Worm (Caenorhabditis elegans): Measurements from ENCODE around the gene Y46G5A.36.

The Y46G5A.36 gene

DNA sequence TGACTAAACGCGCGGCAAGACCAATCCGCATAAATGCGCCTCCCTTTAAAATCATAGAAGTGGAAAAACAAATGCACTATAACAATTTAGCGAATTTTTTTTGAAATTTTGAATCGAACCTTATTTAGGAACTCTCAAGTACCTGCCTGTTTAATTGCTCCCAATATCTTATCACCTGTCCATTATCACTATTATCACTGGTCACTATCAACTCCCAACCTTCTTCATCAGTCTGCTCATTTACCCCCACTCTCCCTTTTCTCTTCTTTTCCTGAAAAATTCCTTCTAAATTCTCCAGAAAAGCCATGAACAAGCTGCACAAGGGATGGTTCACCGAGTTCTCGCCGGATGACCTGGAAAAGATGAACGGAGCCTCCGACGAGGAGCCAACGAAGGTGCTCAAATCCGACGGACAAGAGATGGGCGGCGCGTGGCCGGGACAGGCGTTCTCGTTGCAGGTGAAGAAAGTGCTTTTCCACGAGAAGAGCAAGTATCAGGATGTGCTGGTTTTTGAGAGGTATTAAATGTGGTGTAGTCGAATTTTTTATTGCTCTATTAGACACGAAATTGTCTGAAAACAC is 16.8 kb upstream of the Y46G5A.36 start, which contains the start of gene spds-1:
spds-1 (plus strand) TSS at position 298 of the 581 bp plus-strand sequence.
- TF ChIP-seq ceh-13 (GFP tag; optimal IDR thresholded peaks at IDR 0.05), result no peak
- no peak for TF ChIP-seq flt-1 (GFP tag; IDR thresholded peaks at IDR 0.05)
- no peak for TF ChIP-seq ets-7 (tag; optimal IDR thresholded peaks at IDR 0.05)
- TF ChIP-seq B0310.2 (tag; optimal IDR thresholded peaks at IDR 0.05), result no peak
- no peak for TF ChIP-seq scrt-1 (GFP tag; IDR thresholded peaks at IDR 0.05)
- TF ChIP-seq tbx-37 (GFP tag; conservative IDR thresholded peaks at IDR 0.05), result no peak
- TF ChIP-seq tbx-11 (GFP tag; IDR thresholded peaks at IDR 0.05), result no peak
- no peak for TF ChIP-seq pes-1 (GFP tag; IDR thresholded peaks at IDR 0.05)
- no peak for TF ChIP-seq ama-1 (optimal IDR thresholded peaks at IDR 0.05)
- TF ChIP-seq aly-1 (tag; optimal IDR thresholded peaks at IDR 0.05), result no peak
- TF ChIP-seq ceh-36 (tag; optimal IDR thresholded peaks at IDR 0.05), result no peak

DNA sequence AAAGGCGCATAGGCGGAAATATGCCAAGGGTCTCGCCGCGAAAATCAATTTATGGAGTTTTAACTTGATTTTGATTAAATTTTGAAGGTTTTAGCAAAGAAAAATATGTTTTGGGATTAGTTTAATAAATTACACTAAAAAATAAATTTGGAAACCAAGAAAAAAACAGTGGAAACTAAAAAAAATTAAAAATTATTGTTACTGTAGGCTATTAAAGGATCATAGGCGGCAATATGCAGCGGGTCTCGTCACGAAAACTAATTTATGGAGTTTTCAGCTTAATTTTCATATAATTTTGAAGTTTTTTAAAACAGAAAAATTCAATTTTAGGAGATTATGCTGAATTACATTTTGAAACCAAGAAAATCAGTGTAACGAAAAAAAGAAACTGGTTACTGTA is 14.7 kb upstream of the Y46G5A.36 start:
- no peak for TF ChIP-seq tbx-37 (GFP tag; conservative IDR thresholded peaks at IDR 0.05)
- TF ChIP-seq tbx-11 (GFP tag; IDR thresholded peaks at IDR 0.05), result no peak
- no peak for TF ChIP-seq ets-7 (tag; optimal IDR thresholded peaks at IDR 0.05)
- no peak for TF ChIP-seq hmbx-1 (tag; optimal IDR thresholded peaks at IDR 0.05)
- no peak for TF ChIP-seq B0310.2 (tag; optimal IDR thresholded peaks at IDR 0.05)
- no peak for TF ChIP-seq aly-1 (tag; optimal IDR thresholded peaks at IDR 0.05)
- TF ChIP-seq ceh-36 (tag; optimal IDR thresholded peaks at IDR 0.05), result no peak

DNA sequence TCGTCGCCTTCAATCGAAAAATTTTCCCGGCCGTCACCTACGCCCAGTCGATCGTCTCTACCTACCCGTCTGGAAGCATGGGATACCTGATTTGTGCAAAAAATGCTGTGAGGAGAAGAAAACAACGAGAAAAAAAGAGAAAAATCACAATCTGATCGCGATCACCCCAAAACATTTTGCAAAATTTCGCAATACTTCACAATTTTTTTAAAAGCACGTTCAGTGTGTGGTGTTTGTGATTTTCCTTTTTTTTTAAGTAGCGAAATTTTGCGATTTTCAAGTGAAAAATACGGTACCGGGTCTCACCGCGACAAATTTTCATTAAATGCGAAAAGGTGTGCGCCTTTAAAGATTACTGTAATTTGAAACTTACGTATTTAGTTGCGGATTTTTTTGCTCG is 13.8 kb upstream of the Y46G5A.36 start:
- no peak for TF ChIP-seq ceh-36 (tag; optimal IDR thresholded peaks at IDR 0.05)
- no peak for TF ChIP-seq ceh-13 (GFP tag; optimal IDR thresholded peaks at IDR 0.05)
- no peak for TF ChIP-seq aly-1 (tag; optimal IDR thresholded peaks at IDR 0.05)
- no peak for TF ChIP-seq sea-1 (GFP tag; conservative IDR thresholded peaks at IDR 0.05)
- TF ChIP-seq hnd-1 (tag; optimal IDR thresholded peaks at IDR 0.05), result no peak
- TF ChIP-seq scrt-1 (GFP tag; IDR thresholded peaks at IDR 0.05), result no peak
- no peak for TF ChIP-seq tra-4 (tag; optimal IDR thresholded peaks at IDR 0.05)
- TF ChIP-seq tbx-11 (GFP tag; IDR thresholded peaks at IDR 0.05), result no peak

DNA sequence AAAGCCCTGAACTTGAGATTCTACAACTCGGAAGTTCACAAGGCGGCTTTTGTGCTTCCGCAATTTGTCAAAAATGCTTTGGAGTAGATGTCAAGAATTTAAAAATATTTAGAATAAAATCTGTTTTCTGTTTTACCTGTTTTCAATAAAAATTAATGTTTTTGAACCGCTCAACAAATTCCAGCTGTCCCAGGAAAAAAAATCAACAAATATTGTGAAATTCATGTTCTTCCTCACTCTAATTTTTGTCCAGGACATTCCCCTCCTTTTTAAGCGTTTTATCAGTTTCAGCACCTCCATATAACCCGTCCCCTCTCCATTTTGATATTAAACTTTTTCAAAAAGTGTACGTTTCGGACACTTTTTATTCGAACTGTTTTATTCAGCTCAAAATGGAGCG is 12.8 kb upstream of the Y46G5A.36 start, which contains the start of gene Y46G5A.20:
Y46G5A.20 (plus strand) TSS at position 301 of the 400 bp plus-strand sequence.
- TF ChIP-seq B0310.2 (tag; optimal IDR thresholded peaks at IDR 0.05) (no peak), hnd-1 (tag; optimal IDR thresholded peaks at IDR 0.05) (no peak), aly-1 (tag; optimal IDR thresholded peaks at IDR 0.05) (no peak), ets-7 (tag; optimal IDR thresholded peaks at IDR 0.05) (no peak), pes-1 (GFP tag; IDR thresholded peaks at IDR 0.05) (no peak), tra-4 (tag; optimal IDR thresholded peaks at IDR 0.05) (no peak), sea-1 (GFP tag; conservative IDR thresholded peaks at IDR 0.05) (no peak), flt-1 (GFP tag; IDR thresholded peaks at IDR 0.05) (no peak), tbx-11 (GFP tag; IDR thresholded peaks at IDR 0.05) (no peak), hmg-4 (GFP tag; optimal IDR thresholded peaks at IDR 0.05) (no peak), ceh-13 (GFP tag; optimal IDR thresholded peaks at IDR 0.05) (no peak), ama-1 (optimal IDR thresholded peaks at IDR 0.05) (no peak), F13C5.2 (tag; optimal IDR thresholded peaks at IDR 0.05) (no peak), hmbx-1 (tag; optimal IDR thresholded peaks at IDR 0.05) (no peak), ceh-36 (tag; optimal IDR thresholded peaks at IDR 0.05) (no peak), scrt-1 (GFP tag; IDR thresholded peaks at IDR 0.05) (no peak), tbx-37 (GFP tag; conservative IDR thresholded peaks at IDR 0.05) (no peak)

DNA sequence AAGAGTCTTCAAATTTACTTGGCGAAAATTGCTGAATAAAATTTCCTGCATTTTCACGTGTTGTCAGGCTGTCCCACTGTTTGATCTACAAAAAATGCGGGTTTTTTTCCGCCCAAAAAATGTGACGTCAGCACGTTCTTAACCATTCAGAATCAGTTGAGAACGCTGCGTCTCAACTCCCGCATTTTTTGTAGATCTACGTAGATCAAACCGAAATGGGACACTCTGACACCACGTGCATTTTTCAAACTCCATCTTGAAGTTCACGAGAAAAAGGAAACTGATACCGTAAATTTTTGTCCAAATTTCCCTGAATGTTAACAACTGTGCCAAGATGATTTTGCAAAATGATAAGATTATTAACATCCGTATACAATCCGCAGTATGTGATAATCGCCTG is 10.2 kb upstream of the Y46G5A.36 start:
- TF ChIP-seq ama-1 (optimal IDR thresholded peaks at IDR 0.05) (no peak), ceh-36 (tag; optimal IDR thresholded peaks at IDR 0.05) (no peak), ceh-13 (GFP tag; optimal IDR thresholded peaks at IDR 0.05) (no peak), tbx-37 (GFP tag; conservative IDR thresholded peaks at IDR 0.05) (no peak), scrt-1 (GFP tag; IDR thresholded peaks at IDR 0.05) (no peak), hmbx-1 (tag; optimal IDR thresholded peaks at IDR 0.05) (no peak), sea-1 (GFP tag; conservative IDR thresholded peaks at IDR 0.05) (no peak), flt-1 (GFP tag; IDR thresholded peaks at IDR 0.05) (no peak), aly-1 (tag; optimal IDR thresholded peaks at IDR 0.05) (no peak)

DNA sequence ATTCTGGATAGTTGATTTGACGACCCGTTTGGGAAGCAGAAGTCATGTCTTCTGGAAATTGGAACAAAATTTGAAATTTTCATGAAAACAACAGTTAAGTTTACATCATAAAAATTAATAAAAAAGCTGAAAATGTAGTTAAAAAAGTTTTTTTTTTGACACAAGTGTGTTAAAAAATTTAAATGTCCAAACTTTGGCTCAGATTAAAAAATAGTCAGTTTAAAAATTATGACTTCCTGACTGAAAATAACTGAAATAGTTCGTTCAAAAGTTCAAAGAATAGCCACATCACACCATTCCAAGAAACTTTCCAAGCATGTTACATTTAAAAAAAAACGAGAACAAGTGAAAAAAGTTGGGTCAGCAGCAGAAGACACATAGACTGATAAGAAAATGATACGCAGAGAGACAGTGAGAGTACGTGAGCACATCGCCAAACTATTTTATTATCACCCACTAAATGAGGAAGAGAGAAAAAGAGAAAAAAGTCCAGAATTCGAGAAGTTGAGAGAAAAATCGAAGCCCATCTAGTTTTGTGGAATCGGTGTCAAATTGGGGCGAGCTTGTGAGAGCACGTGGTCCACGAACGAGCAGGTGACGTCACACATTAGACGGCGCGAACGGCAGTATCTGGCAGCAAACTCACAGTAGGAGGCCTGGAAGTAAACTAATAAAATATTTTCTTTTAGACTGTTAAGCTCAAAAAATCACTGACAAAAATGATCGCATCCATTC is 6.9 kb upstream of the Y46G5A.36 start, which contains the start of gene acl-7:
acl-7 (minus strand) TSS at position 51 of the 735 bp plus-strand sequence.
- TF ChIP-seq ceh-36 (tag; optimal IDR thresholded peaks at IDR 0.05) (no peak), hmg-4 (GFP tag; optimal IDR thresholded peaks at IDR 0.05) (no peak), F13C5.2 (tag; optimal IDR thresholded peaks at IDR 0.05) (no peak), aly-1 (tag; optimal IDR thresholded peaks at IDR 0.05) (no peak), tbx-11 (GFP tag; IDR thresholded peaks at IDR 0.05) (no peak), sea-1 (GFP tag; conservative IDR thresholded peaks at IDR 0.05) (no peak), tra-4 (tag; optimal IDR thresholded peaks at IDR 0.05) (no peak), B0310.2 (tag; optimal IDR thresholded peaks at IDR 0.05) (no peak), ets-7 (tag; optimal IDR thresholded peaks at IDR 0.05) (no peak), scrt-1 (GFP tag; IDR thresholded peaks at IDR 0.05) (no peak), flt-1 (GFP tag; IDR thresholded peaks at IDR 0.05) (no peak), hnd-1 (tag; optimal IDR thresholded peaks at IDR 0.05) (no peak), pes-1 (GFP tag; IDR thresholded peaks at IDR 0.05) (no peak), ceh-13 (GFP tag; optimal IDR thresholded peaks at IDR 0.05) (no peak), tbx-37 (GFP tag; conservative IDR thresholded peaks at IDR 0.05) (no peak), hmbx-1 (tag; optimal IDR thresholded peaks at IDR 0.05) (no peak), ama-1 (optimal IDR thresholded peaks at IDR 0.05) (no peak)

DNA sequence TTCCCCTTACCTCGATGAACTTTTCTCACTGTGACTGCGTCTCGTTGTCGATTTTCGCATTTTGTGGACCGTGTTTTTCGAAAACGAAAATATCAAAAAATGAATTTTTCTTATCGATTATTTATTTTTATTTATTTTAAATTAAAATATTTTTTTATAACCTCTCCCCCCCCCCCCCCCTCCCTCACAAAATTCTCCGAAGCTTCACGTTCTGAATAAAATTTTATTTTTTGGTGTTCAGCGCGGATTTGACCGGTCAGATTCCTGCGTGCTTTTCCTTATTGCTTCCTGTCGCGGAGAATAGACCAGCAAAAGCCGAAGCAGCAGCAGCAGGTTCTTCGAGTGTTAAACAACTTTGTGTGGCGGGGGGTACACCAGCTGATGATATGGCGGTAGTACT is 5.0 kb upstream of the Y46G5A.36 start, which contains the start of gene Y46G5A.22:
Y46G5A.22 (minus strand) TSS at position 101 of the 400 bp plus-strand sequence.
- TF ChIP-seq ceh-13 (GFP tag; optimal IDR thresholded peaks at IDR 0.05) (no peak), B0310.2 (tag; optimal IDR thresholded peaks at IDR 0.05) (no peak), ama-1 (optimal IDR thresholded peaks at IDR 0.05) (no peak), hnd-1 (tag; optimal IDR thresholded peaks at IDR 0.05) (no peak), hmbx-1 (tag; optimal IDR thresholded peaks at IDR 0.05) (no peak), tra-4 (tag; optimal IDR thresholded peaks at IDR 0.05) (no peak), tbx-37 (GFP tag; conservative IDR thresholded peaks at IDR 0.05) (no peak), scrt-1 (GFP tag; IDR thresholded peaks at IDR 0.05) (no peak), tbx-11 (GFP tag; IDR thresholded peaks at IDR 0.05) (no peak), aly-1 (tag; optimal IDR thresholded peaks at IDR 0.05) (no peak)

Measured in whole organism, early embryonic.